Worm (Caenorhabditis elegans) whole organism, young adult: ENCODE measurements around the gene C18D11.7.
"Not testable (repeated sequence)": the region's sequence is repeated elsewhere in the genome, so short reads cannot be mapped to it uniquely, and the experiment has no call there.

Source experiments
- B0019.2 ChIP-seq: fragments of 200-800 bp; sonication (Bioruptor generic); conservative IDR thresholded peaks from 2 replicates; pipeline ENCODE4 v1.3.6; 2022; ENCODE audit warnings: missing genetic modification reagents, missing genetic modification characterization, missing compliant biosample characterization
- B0261.1 ChIP-seq: sonication (generic microtip); optimal IDR thresholded peaks from 2 replicates; lab custom pipeline; 2016; ENCODE audit warnings: mild to moderate bottlenecking, missing genetic modification characterization, moderate library complexity, missing compliant biosample characterization
- B0336.3 ChIP-seq: fragments of 200-800 bp; sonication (Bioruptor generic); IDR thresholded peaks from 2 replicates; pipeline ENCODE4 v1.3.6; 2022; ENCODE audit warnings: missing genetic modification characterization, missing compliant biosample characterization
- F57C9.4 ChIP-seq: sonication (generic microtip); optimal IDR thresholded peaks from 2 replicates; lab custom pipeline; 2017; ENCODE audit warnings: mild to moderate bottlenecking, missing genetic modification characterization, missing compliant biosample characterization
- K12H6.12 ChIP-seq: fragments of 200-800 bp; sonication (Bioruptor generic); optimal IDR thresholded peaks from 2 replicates; lab custom pipeline; 2018; ENCODE audit warnings: mild to moderate bottlenecking, missing genetic modification characterization, missing compliant biosample characterization
- T07F8.4 ChIP-seq: sonication (generic microtip); optimal IDR thresholded peaks from 2 replicates; lab custom pipeline; 2016; ENCODE audit warnings: mild to moderate bottlenecking, missing genetic modification characterization, moderate library complexity, missing compliant biosample characterization
- T26A5.8 ChIP-seq: sonication (generic microtip); optimal IDR thresholded peaks from 2 replicates; lab custom pipeline; 2016; ENCODE audit warnings: missing genetic modification characterization, missing compliant biosample characterization
- Y56A3A.18 ChIP-seq: fragments of 200-800 bp; sonication (Bioruptor generic); IDR thresholded peaks from 2 replicates; pipeline ENCODE4 v1.3.6; 2022; ENCODE audit warnings: missing genetic modification reagents, missing genetic modification characterization, missing compliant biosample characterization
- Y79H2A.3 ChIP-seq: fragments of 200-800 bp; sonication (Bioruptor generic); conservative IDR thresholded peaks from 2 replicates; pipeline ENCODE4 v1.3.6; 2022; ENCODE audit warnings: missing genetic modification reagents, missing genetic modification characterization, missing compliant biosample characterization
- ZK185.1 ChIP-seq: sonication (generic microtip); optimal IDR thresholded peaks from 2 replicates; lab custom pipeline; 2016; ENCODE audit warnings: mild to moderate bottlenecking, missing genetic modification characterization, missing compliant biosample characterization; ENCODE audit not compliant: poor library complexity, severe bottlenecking
- akir-1 ChIP-seq: fragments of 200-800 bp; sonication (Bioruptor generic); optimal IDR thresholded peaks from 2 replicates; lab custom pipeline; 2018; ENCODE audit warnings: mild to moderate bottlenecking, missing genetic modification characterization, moderate library complexity, missing compliant biosample characterization
- attf-5 ChIP-seq: fragments of 200-800 bp; sonication (Bioruptor generic); optimal IDR thresholded peaks from 2 replicates; lab custom pipeline; 2018; ENCODE audit warnings: mild to moderate bottlenecking, missing genetic modification characterization, missing compliant biosample characterization
- attf-6 ChIP-seq: fragments of 200-800 bp; sonication (Bioruptor generic); IDR thresholded peaks from 2 replicates; pipeline ENCODE4 v1.3.6; 2022; ENCODE audit warnings: missing genetic modification reagents, missing genetic modification characterization, missing compliant biosample characterization
- bed-2 ChIP-seq: fragments of 200-800 bp; sonication (Bioruptor generic); IDR thresholded peaks from 2 replicates; pipeline ENCODE4 v1.3.6; 2022; ENCODE audit warnings: missing genetic modification reagents, missing genetic modification characterization, missing compliant biosample characterization
- cebp-1 ChIP-seq, 2 experiments: fragments of 200-800 bp in 1 of 2; sonication (Bioruptor generic) in 1 of 2; sonication (generic microtip) in 1 of 2; IDR thresholded peaks in 1 of 2; optimal IDR thresholded peaks in 1 of 2; 2 replicates each; pipeline versions ENCODE4 v1.3.6 to Lab custom; 2017 to 2022; ENCODE audit warnings: missing compliant biosample characterization in 2 of 2, missing genetic modification characterization in 2 of 2, mild to moderate bottlenecking in 1 of 2, missing genetic modification reagents in 1 of 2, moderate library complexity in 1 of 2
- ceh-79 ChIP-seq: sonication (generic microtip); optimal IDR thresholded peaks from 2 replicates; lab custom pipeline; 2017; ENCODE audit warnings: mild to moderate bottlenecking, missing genetic modification characterization, missing compliant biosample characterization
- die-1 ChIP-seq: sonication (generic microtip); optimal IDR thresholded peaks from 2 replicates; lab custom pipeline; 2016; ENCODE audit warnings: missing genotype, mild to moderate bottlenecking, missing genetic modification characterization, missing compliant biosample characterization
- hmg-20 ChIP-seq: fragments of 200-800 bp; sonication (Bioruptor generic); IDR thresholded peaks from 2 replicates; pipeline ENCODE4 v1.3.6; 2022; ENCODE audit warnings: missing genetic modification reagents, missing genetic modification characterization, missing compliant biosample characterization
- lag-1 ChIP-seq: fragments of 200-800 bp; sonication (Bioruptor generic); IDR thresholded peaks from 2 replicates; pipeline ENCODE4 v1.3.6; 2022; ENCODE audit warnings: missing genetic modification reagents, missing genetic modification characterization, missing compliant biosample characterization
- let-526 ChIP-seq: fragments of 200-800 bp; sonication (Bioruptor generic); IDR thresholded peaks from 2 replicates; pipeline ENCODE4 v1.3.6; 2022; ENCODE audit warnings: missing genetic modification reagents, missing genetic modification characterization, missing compliant biosample characterization
- lin-26 ChIP-seq: fragments of 200-800 bp; sonication (Bioruptor generic); IDR thresholded peaks from 2 replicates; pipeline ENCODE4 v1.3.6; 2022; ENCODE audit warnings: missing genetic modification reagents, missing genetic modification characterization, missing compliant biosample characterization
- nhr-80 ChIP-seq: sonication (generic microtip); optimal IDR thresholded peaks from 2 replicates; lab custom pipeline; 2016; ENCODE audit warnings: missing genetic modification characterization, missing compliant biosample characterization
- rcor-1 ChIP-seq: fragments of 200-800 bp; sonication (Bioruptor generic); IDR thresholded peaks from 2 replicates; pipeline ENCODE4 v1.3.6; 2022; ENCODE audit warnings: missing genetic modification reagents, missing genetic modification characterization, missing compliant biosample characterization
- snpc-1.1 ChIP-seq: sonication (generic microtip); optimal IDR thresholded peaks from 2 replicates; lab custom pipeline; 2017; ENCODE audit warnings: missing genetic modification characterization, mild to moderate bottlenecking, missing compliant biosample characterization, antibody characterized with exemption, moderate library complexity, missing genotype, missing genetic modification reagents; ENCODE audit not compliant: insufficient read depth
- snpc-4 ChIP-seq, 5 experiments: fragments of 150-350 bp in 1 of 5; sonication (generic microtip) in 4 of 5; optimal IDR thresholded peaks; 2 replicates each; lab custom pipeline; 2014 to 2018; ENCODE audit warnings: missing genetic modification characterization in 5 of 5, missing biosample characterization in 3 of 5, antibody characterized with exemption in 2 of 5, mild to moderate bottlenecking in 2 of 5, missing compliant biosample characterization in 2 of 5, missing genotype in 2 of 5, moderate library complexity in 2 of 5, missing genetic modification reagents in 1 of 5
- zfh-2 ChIP-seq: fragments of 200-800 bp; sonication (Bioruptor generic); conservative IDR thresholded peaks from 2 replicates; pipeline ENCODE4 v1.3.6; 2022; ENCODE audit warnings: missing genetic modification reagents, missing genetic modification characterization, missing compliant biosample characterization
- ztf-18 ChIP-seq: sonication (generic microtip); optimal IDR thresholded peaks from 2 replicates; lab custom pipeline; 2016; ENCODE audit warnings: missing genotype, mild to moderate bottlenecking, missing genetic modification characterization, missing compliant biosample characterization
- ztf-25 ChIP-seq: fragments of 200-800 bp; sonication (Bioruptor generic); IDR thresholded peaks from 2 replicates; pipeline ENCODE4 v1.3.6; 2022; ENCODE audit warnings: missing genetic modification reagents, missing genetic modification characterization, missing compliant biosample characterization
- ztf-28 ChIP-seq: fragments of 200-800 bp; sonication (Bioruptor generic); IDR thresholded peaks from 2 replicates; pipeline ENCODE4 v1.3.6; 2022; ENCODE audit warnings: missing genetic modification reagents, missing genetic modification characterization, missing compliant biosample characterization
- ztf-3 ChIP-seq: fragments of 200-800 bp; sonication (Bioruptor generic); optimal IDR thresholded peaks from 2 replicates; lab custom pipeline; 2018; ENCODE audit warnings: mild to moderate bottlenecking, missing genetic modification characterization, missing compliant biosample characterization

Gene C18D11.7

ce11 chrIII:11789480-11789879, 17.1 kb downstream of the C18D11.7 start:
- peak; percentile 60 for TF ChIP-seq snpc-1.1 (tag; lab: Kevin White, UChicago)
- peak; percentile 67 for TF ChIP-seq snpc-4 (GFP tag; optimal IDR thresholded peaks at IDR 0.05; lab: Kevin White, UChicago)
- peak in 3 of 4 experiments; percentile 63 to 86 (median 80) for TF ChIP-seq snpc-4 (tag; optimal IDR thresholded peaks at IDR 0.05; lab: Kevin White, UChicago)
- TF ChIP-seq lag-1 (GFP tag; lab: Robert Waterston, UW), result no peak
- no peak for TF ChIP-seq ztf-3 (GFP tag; lab: Kevin White, UChicago)
- TF ChIP-seq die-1 (tag; lab: Kevin White, UChicago), result no peak

- TF ChIP-seq lin-26, Y79H2A.3, bed-2 (GFP tag; lab: Robert Waterston, UW): not testable (repeated sequence)
Observed at ce11 chrIII:11787376-11787775, 19.2 kb downstream of the C18D11.7 start, which contains the start of gene C24H11.1. C24H11.1 (plus strand) TSS chrIII:11787676.

- 0 out of 2 replicates have a peak, but pooled peaks have one; percentile 36 for TF ChIP-seq zfh-2
- no peak for TF ChIP-seq T07F8.4 (tag; lab: Kevin White, UChicago)
Observed at ce11 chrIII:11785961-11786360, 20.6 kb downstream of the C18D11.7 start, which contains the start of gene tbx-38. tbx-38 (minus strand) TSS chrIII:11786061.

- TF ChIP-seq K12H6.12 (tag; lab: Kevin White, UChicago), result no peak
- TF ChIP-seq B0019.2, result no peak
- no peak for TF ChIP-seq attf-6 (GFP tag; lab: Robert Waterston, UW)
- TF ChIP-seq B0336.3 (GFP tag; lab: Robert Waterston, UW), result no peak
- TF ChIP-seq ztf-25 (GFP tag; lab: Robert Waterston, UW), result no peak
- TF ChIP-seq T26A5.8 (tag; lab: Kevin White, UChicago), result no peak
- no peak for TF ChIP-seq let-526
- TF ChIP-seq ZK185.1 (tag; lab: Kevin White, UChicago), result no peak
- no peak for TF ChIP-seq Y56A3A.18
- no peak for TF ChIP-seq ztf-18 (tag; lab: Kevin White, UChicago)
Observed at ce11 chrIII:11781800-11782199, 24.8 kb downstream of the C18D11.7 start, which contains the start of gene srd-74. srd-74 (plus strand) TSS chrIII:11782100.

- TF ChIP-seq akir-1 (GFP tag; lab: Kevin White, UChicago), result no peak
- no peak for TF ChIP-seq hmg-20
- TF ChIP-seq nhr-80 (tag; lab: Kevin White, UChicago), result no peak
- no peak for TF ChIP-seq F57C9.4 (tag; lab: Kevin White, UChicago)
- TF ChIP-seq ztf-28 (GFP tag; lab: Robert Waterston, UW), result no peak
- no peak for TF ChIP-seq rcor-1
- TF ChIP-seq lag-1 (GFP tag; lab: Robert Waterston, UW), result no peak
- no peak for TF ChIP-seq B0261.1 (tag; lab: Kevin White, UChicago)
- TF ChIP-seq ceh-79 (tag; lab: Kevin White, UChicago), result no peak
- TF ChIP-seq attf-5 (GFP tag; lab: Kevin White, UChicago), result no peak
- TF ChIP-seq cebp-1 (GFP tag; IDR thresholded peaks at IDR 0.05; lab: Robert Waterston, UW), result no peak
- no peak for TF ChIP-seq cebp-1 (tag; optimal IDR thresholded peaks at IDR 0.05; lab: Kevin White, UChicago)
Observed at ce11 chrIII:11780183-11780664, 26.4 kb downstream of the C18D11.7 start, which contains the start of gene C24H11.5. C24H11.5 (plus strand) TSS chrIII:11780233.
